Worm (Caenorhabditis elegans) whole organism, L4/young adult: ENCODE data around the gene Y37D8A.2.

ENCODE experiments used
- dao-5 ChIP-seq: sonication (generic microtip); optimal IDR thresholded peaks from 2 replicates; lab custom pipeline; 2016; ENCODE audit warnings: missing genotype, missing genetic modification characterization, moderate library complexity, missing compliant biosample characterization
- him-1 ChIP-seq: sonication (generic microtip); optimal IDR thresholded peaks from 2 replicates; lab custom pipeline; 2016; ENCODE audit warnings: missing genotype, missing genetic modification reagents, missing genetic modification characterization, missing compliant biosample characterization

DNA sequence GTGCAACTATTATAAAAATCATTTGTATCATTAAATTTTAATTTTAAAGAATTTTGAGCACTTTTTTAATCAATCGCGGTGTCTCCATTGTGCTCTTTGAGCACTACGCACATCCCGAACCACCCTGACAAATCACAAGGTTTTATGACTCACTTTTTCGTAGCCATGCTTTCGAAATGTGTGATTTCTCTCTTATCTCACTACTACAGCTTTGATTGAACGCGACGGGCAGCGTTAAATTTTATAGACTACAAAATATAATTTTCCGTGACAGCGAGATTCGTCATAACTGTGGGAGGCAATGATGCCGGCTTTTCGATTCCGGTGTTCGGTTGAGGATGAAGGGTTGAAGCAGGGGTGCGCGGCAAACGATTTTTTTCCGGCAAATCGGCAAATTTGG, 29.7 kb downstream of the Y37D8A.2 start:
- TF ChIP-seq him-1 (tag; lab: Kevin White, UChicago): no peak
- TF ChIP-seq dao-5 (tag; lab: Kevin White, UChicago): no peak
